Worm (Caenorhabditis elegans) whole organism, L1 larva: ENCODE measurements around the gene B0563.1.

Source experiments
- alr-1 ChIP-seq: fragments of 200-800 bp; sonication (Bioruptor generic); optimal IDR thresholded peaks from 2 replicates; lab custom pipeline; 2018; ENCODE audit warnings: borderline replicate concordance, mild to moderate bottlenecking, missing genetic modification characterization, missing compliant biosample characterization
- ama-1 ChIP-seq: fragments of 150-350 bp; optimal IDR thresholded peaks from 2 replicates; lab custom pipeline; 2014
- lir-3 ChIP-seq: sonication (generic microtip); optimal IDR thresholded peaks from 2 replicates; lab custom pipeline; 2016; ENCODE audit warnings: mild to moderate bottlenecking, missing genetic modification characterization, moderate library complexity, missing compliant biosample characterization; ENCODE audit not compliant: poor library complexity
- mab-9 ChIP-seq: fragments of 200-800 bp; sonication (Bioruptor generic); IDR thresholded peaks from 2 replicates; pipeline ENCODE4 v1.3.6; 2022; ENCODE audit warnings: missing genetic modification reagents, missing genetic modification characterization, missing compliant biosample characterization
- unc-62 ChIP-seq: fragments of 150-350 bp; optimal IDR thresholded peaks from 2 replicates; lab custom pipeline; 2014; ENCODE audit warnings: missing biosample characterization, missing genetic modification reagents, missing genetic modification characterization
- zag-1 ChIP-seq: fragments of 150-350 bp; optimal IDR thresholded peaks from 2 replicates; lab custom pipeline; 2014; ENCODE audit warnings: missing biosample characterization, missing genetic modification characterization

- TF ChIP-seq ama-1 (lab: Kevin White, UChicago) = no peak
- TF ChIP-seq unc-62 (GFP tag; lab: Kevin White, UChicago) = no peak
- TF ChIP-seq zag-1 (tag; lab: Kevin White, UChicago) = no peak
- no peak for TF ChIP-seq lir-3
- TF ChIP-seq mab-9 (GFP tag; lab: Robert Waterston, UW) = no peak
- TF ChIP-seq alr-1 (tag; lab: Kevin White, UChicago) = no peak
These were observed 41.3 kb downstream of the B0563.1 start for ce11 chrX:9212675-9213074.
